Worm (Caenorhabditis elegans): ENCODE data around the gene C05C10.3.

DNA sequence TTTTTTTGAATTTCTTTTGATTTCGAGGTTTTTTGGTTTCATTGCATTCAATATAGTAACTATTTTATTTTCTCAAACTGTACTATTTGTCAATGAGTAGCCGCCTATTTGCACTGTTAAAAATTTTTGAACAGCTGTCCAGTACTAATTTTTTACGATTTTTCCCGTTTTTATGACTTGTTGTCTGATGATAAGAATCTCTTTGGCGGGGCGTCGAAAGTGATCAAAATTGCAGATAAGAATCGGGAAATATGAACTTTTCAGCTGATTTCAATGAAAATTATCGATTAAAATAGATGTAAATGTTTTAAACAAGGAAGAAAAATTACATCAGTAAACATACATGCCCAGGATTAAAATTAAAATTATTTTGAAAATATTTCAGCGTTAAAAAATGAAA lies 37.5 kb upstream of the C05C10.3 start:
- TF ChIP-seq gmeb-2 (tag; optimal IDR thresholded peaks at IDR 0.05) (no peak), ceh-45 (GFP tag; IDR thresholded peaks at IDR 0.05) (no peak), hlh-13 (GFP tag; optimal IDR thresholded peaks at IDR 0.05) (no peak), pha-4 (tag; optimal IDR thresholded peaks at IDR 0.05) (no peak), pag-3 (tag; optimal IDR thresholded peaks at IDR 0.05; ENCODE audit: borderline replicate concordance) (no peak), tbx-2 (tag; optimal IDR thresholded peaks at IDR 0.05) (no peak), hlh-15 (tag; optimal IDR thresholded peaks at IDR 0.05) (no peak), ceh-48 (tag; optimal IDR thresholded peaks at IDR 0.05) (no peak), C38D4.7 (GFP tag; optimal IDR thresholded peaks at IDR 0.05) (no peak), ttx-3 (tag; optimal IDR thresholded peaks at IDR 0.05) (no peak), hlh-30 (tag; optimal IDR thresholded peaks at IDR 0.05; ENCODE audit: insufficient read depth) (no peak), elt-2 (tag; optimal IDR thresholded peaks at IDR 0.05) (peak; percentile 65), unc-55 (GFP tag; optimal IDR thresholded peaks at IDR 0.05) (no peak)
